Fruit fly (Drosophila melanogaster) whole organism, embryonic: Measurements from ENCODE around the gene CG11698.

Experiments used
- Ada2b ChIP-seq: fragments of 200-800 bp; sonication (Bioruptor generic); IDR thresholded peaks from 2 replicates; pipeline ENCODE4 v1.3.6; 2022; ENCODE audit warnings: missing biosample characterization, missing genetic modification characterization
- Adf1 ChIP-seq: fragments of 200-800 bp; sonication (Bioruptor generic); IDR thresholded peaks from 2 replicates; pipeline ENCODE4 v1.3.6; 2022; ENCODE audit warnings: missing biosample characterization, missing genetic modification characterization
- CG10431 ChIP-seq: fragments of 200-800 bp; sonication (Bioruptor generic); optimal IDR thresholded peaks from 3 replicates; lab custom pipeline; 2018; ENCODE audit warnings: missing biosample characterization, mild to moderate bottlenecking, missing genetic modification characterization
- CG10565 ChIP-seq: fragments of 200-800 bp; sonication (Bioruptor generic); optimal IDR thresholded peaks from 3 replicates; lab custom pipeline; 2016; ENCODE audit warnings: missing biosample characterization, mild to moderate bottlenecking, missing genetic modification characterization
- CG10654 ChIP-seq: fragments of 200-800 bp; sonication (Bioruptor generic); optimal IDR thresholded peaks from 2 replicates; lab custom pipeline; 2016; ENCODE audit warnings: missing biosample characterization, missing genetic modification characterization
- CG12391 ChIP-seq: fragments of 200-800 bp; sonication (Bioruptor generic); optimal IDR thresholded peaks from 3 replicates; lab custom pipeline; 2018; ENCODE audit warnings: missing biosample characterization, mild to moderate bottlenecking, missing genetic modification characterization, moderate library complexity
- CG17568 ChIP-seq: fragments of 200-800 bp; sonication (Bioruptor generic); optimal IDR thresholded peaks from 2 replicates; lab custom pipeline; 2018; ENCODE audit warnings: missing biosample characterization, mild to moderate bottlenecking, missing genetic modification characterization, moderate library complexity
- CG18476 ChIP-seq: fragments of 200-800 bp; sonication (Bioruptor generic); optimal IDR thresholded peaks from 2 replicates; lab custom pipeline; 2016; ENCODE audit warnings: missing biosample characterization, mild to moderate bottlenecking, missing genetic modification characterization
- CG2875 ChIP-seq: fragments of 200-800 bp; sonication (Bioruptor generic); optimal IDR thresholded peaks from 2 replicates; lab custom pipeline; 2017; ENCODE audit warnings: missing biosample characterization, mild to moderate bottlenecking, missing genetic modification characterization, missing genetic modification reagents
- CG32767 ChIP-seq: fragments of 200-800 bp; sonication (Bioruptor generic); IDR thresholded peaks from 2 replicates; pipeline ENCODE4 v1.3.6; 2022; ENCODE audit warnings: missing biosample characterization, missing genetic modification characterization
- CG4617 ChIP-seq: fragments of 200-800 bp; sonication (Bioruptor generic); optimal IDR thresholded peaks from 3 replicates; lab custom pipeline; 2016; ENCODE audit warnings: missing biosample characterization, missing genetic modification characterization, borderline replicate concordance
- CG7271 ChIP-seq: fragments of 200-800 bp; sonication (Bioruptor generic); optimal IDR thresholded peaks from 2 replicates; lab custom pipeline; 2018; ENCODE audit warnings: missing biosample characterization, mild to moderate bottlenecking, missing genetic modification characterization, moderate library complexity
- CG7372 ChIP-seq: fragments of 200-800 bp; sonication (Bioruptor generic); IDR thresholded peaks from 2 replicates; pipeline ENCODE4 v1.3.6; 2022; ENCODE audit warnings: missing biosample characterization, missing genetic modification characterization
- CG7839 ChIP-seq: fragments of 200-800 bp; sonication (Bioruptor generic); optimal IDR thresholded peaks from 3 replicates; lab custom pipeline; 2018; ENCODE audit warnings: missing biosample characterization, mild to moderate bottlenecking, missing genetic modification characterization, moderate library complexity
- CG8765 ChIP-seq: fragments of 200-800 bp; sonication (Bioruptor generic); IDR thresholded peaks from 2 replicates; pipeline ENCODE4 v1.3.6; 2022; ENCODE audit warnings: missing biosample characterization, missing genetic modification characterization
- CTCF ChIP-seq: fragments of 200-800 bp; sonication (Bioruptor generic); optimal IDR thresholded peaks from 2 replicates; lab custom pipeline; 2017; ENCODE audit warnings: missing biosample characterization, mild to moderate bottlenecking, missing genetic modification characterization, moderate library complexity
- Camta ChIP-seq: fragments of 200-800 bp; sonication (Bioruptor generic); optimal IDR thresholded peaks from 2 replicates; lab custom pipeline; 2016; ENCODE audit warnings: missing biosample characterization, missing genetic modification characterization
- CkIIα-i1 ChIP-seq: fragments of 200-800 bp; sonication (Bioruptor generic); IDR thresholded peaks from 2 replicates; pipeline ENCODE4 v1.3.6; 2022; ENCODE audit warnings: missing biosample characterization, missing genetic modification characterization
- Dad ChIP-seq: fragments of 200-800 bp; sonication (Bioruptor generic); optimal IDR thresholded peaks from 3 replicates; lab custom pipeline; 2016; ENCODE audit warnings: missing biosample characterization, missing genetic modification characterization
- Dp ChIP-seq: fragments of 200-800 bp; sonication (Bioruptor generic); optimal IDR thresholded peaks from 2 replicates; lab custom pipeline; 2018; ENCODE audit warnings: missing biosample characterization, mild to moderate bottlenecking, missing genetic modification characterization, moderate library complexity
- Eip74EF ChIP-seq, 2 experiments: fragments of 200-800 bp in 1 of 2; fragments of >200 bp in 1 of 2; sonication (Bioruptor generic) in 1 of 2; optimal IDR thresholded peaks; 2 replicates each; lab custom pipeline; 2017 to 2019; ENCODE audit warnings: missing biosample characterization in 2 of 2, missing genetic modification characterization in 2 of 2, mild to moderate bottlenecking in 1 of 2, moderate library complexity in 1 of 2
- Fer1 ChIP-seq: fragments of 200-800 bp; sonication (Bioruptor generic); optimal IDR thresholded peaks from 2 replicates; lab custom pipeline; 2017; ENCODE audit warnings: missing biosample characterization, mild to moderate bottlenecking, missing genetic modification characterization
- HLH4C ChIP-seq: fragments of 200-800 bp; sonication (Bioruptor generic); IDR thresholded peaks from 3 replicates; pipeline ENCODE4 v1.3.6; 2022; ENCODE audit warnings: missing biosample characterization, missing genetic modification characterization; ENCODE audit not compliant: partially characterized antibody
- Hr3 ChIP-seq: fragments of 200-800 bp; sonication (Bioruptor generic); optimal IDR thresholded peaks from 3 replicates; lab custom pipeline; 2016; ENCODE audit warnings: missing biosample characterization, missing genetic modification characterization
- Hr78 ChIP-seq, 2 experiments: fragments of 200-800 bp in 1 of 2; fragments of >200 bp in 1 of 2; sonication (Bioruptor generic) in 1 of 2; optimal IDR thresholded peaks; 2 replicates each; lab custom pipeline; 2017 to 2019; ENCODE audit warnings: missing biosample characterization in 2 of 2, missing genetic modification characterization in 2 of 2, mild to moderate bottlenecking in 1 of 2, moderate library complexity in 1 of 2
- MTF-1 ChIP-seq: fragments of 200-800 bp; sonication (Bioruptor generic); optimal IDR thresholded peaks from 2 replicates; lab custom pipeline; 2018; ENCODE audit warnings: missing biosample characterization, mild to moderate bottlenecking, missing genetic modification characterization, borderline replicate concordance
- Oaz ChIP-seq: fragments of 200-800 bp; sonication (Bioruptor generic); IDR thresholded peaks from 2 replicates; pipeline ENCODE4 v1.3.6; 2022; ENCODE audit warnings: missing biosample characterization, missing genetic modification characterization
- Optix ChIP-seq: fragments of 200-800 bp; sonication (Bioruptor generic); IDR thresholded peaks from 3 replicates; pipeline ENCODE4 v1.3.6; 2022; ENCODE audit warnings: missing biosample characterization, missing genetic modification characterization
- Sox102F ChIP-seq: fragments of 200-800 bp; sonication (Bioruptor generic); optimal IDR thresholded peaks from 2 replicates; lab custom pipeline; 2018; ENCODE audit warnings: missing biosample characterization, mild to moderate bottlenecking, missing genetic modification characterization, moderate library complexity
- Sry-β ChIP-seq: fragments of 200-800 bp; sonication (Bioruptor generic); optimal IDR thresholded peaks from 2 replicates; lab custom pipeline; 2018; ENCODE audit warnings: missing biosample characterization, mild to moderate bottlenecking, missing genetic modification characterization, moderate library complexity
- Taf1 ChIP-seq: fragments of 200-800 bp; sonication (Bioruptor generic); IDR thresholded peaks from 2 replicates; pipeline ENCODE4 v1.3.6; 2022; ENCODE audit warnings: missing biosample characterization, missing genetic modification characterization
- ab ChIP-seq: fragments of 200-800 bp; sonication (Bioruptor generic); optimal IDR thresholded peaks from 2 replicates; lab custom pipeline; 2016; ENCODE audit warnings: missing biosample characterization, missing genetic modification characterization
- ara ChIP-seq: fragments of 200-800 bp; sonication (Bioruptor generic); IDR thresholded peaks from 2 replicates; pipeline ENCODE4 v1.3.6; 2022; ENCODE audit warnings: missing biosample characterization, missing genetic modification characterization
- bsh ChIP-seq, 2 experiments: fragments of 200-800 bp; sonication (Bioruptor generic); optimal IDR thresholded peaks; 2 replicates each; lab custom pipeline; 2017 to 2018; ENCODE audit warnings: mild to moderate bottlenecking in 2 of 2, missing biosample characterization in 2 of 2, missing genetic modification characterization in 2 of 2, moderate library complexity in 1 of 2
- crol ChIP-seq: fragments of 200-800 bp; sonication (Bioruptor generic); IDR thresholded peaks from 2 replicates; pipeline ENCODE4 v1.3.6; 2022; ENCODE audit warnings: missing biosample characterization, missing genetic modification characterization
- da ChIP-seq: fragments of 200-800 bp; sonication (Bioruptor generic); optimal IDR thresholded peaks from 2 replicates; lab custom pipeline; 2016; ENCODE audit warnings: missing biosample characterization, missing genetic modification characterization
- fd3F ChIP-seq: fragments of 200-800 bp; sonication (Bioruptor generic); optimal IDR thresholded peaks from 2 replicates; lab custom pipeline; 2018; ENCODE audit warnings: missing biosample characterization, mild to moderate bottlenecking, missing genetic modification characterization, moderate library complexity
- fd64A ChIP-seq: fragments of 200-800 bp; sonication (Bioruptor generic); optimal IDR thresholded peaks from 3 replicates; lab custom pipeline; 2018; ENCODE audit warnings: missing biosample characterization, mild to moderate bottlenecking, missing genetic modification characterization
- gce ChIP-seq: fragments of 200-800 bp; sonication (Bioruptor generic); IDR thresholded peaks from 3 replicates; pipeline ENCODE4 v1.3.6; 2022; ENCODE audit warnings: missing biosample characterization, missing genetic modification characterization
- ham ChIP-seq: fragments of 200-800 bp; sonication (Bioruptor generic); IDR thresholded peaks from 2 replicates; pipeline ENCODE4 v1.3.6; 2022; ENCODE audit warnings: missing biosample characterization, missing genetic modification characterization
- mirr ChIP-seq: fragments of 200-800 bp; sonication (Bioruptor generic); optimal IDR thresholded peaks from 3 replicates; lab custom pipeline; 2018; ENCODE audit warnings: missing biosample characterization, mild to moderate bottlenecking, missing genetic modification characterization
- peb ChIP-seq: fragments of 200-800 bp; sonication (Bioruptor generic); IDR thresholded peaks from 2 replicates; pipeline ENCODE4 v1.3.6; 2022; ENCODE audit warnings: missing biosample characterization, missing genetic modification characterization
- pfk ChIP-seq: fragments of 200-800 bp; sonication (Bioruptor generic); optimal IDR thresholded peaks from 2 replicates; lab custom pipeline; 2018; ENCODE audit warnings: missing biosample characterization, mild to moderate bottlenecking, missing genetic modification characterization, moderate library complexity
- run ChIP-seq: fragments of 200-800 bp; sonication (Bioruptor generic); optimal IDR thresholded peaks from 3 replicates; lab custom pipeline; 2018; ENCODE audit warnings: missing biosample characterization, mild to moderate bottlenecking, missing genetic modification characterization
- sc ChIP-seq, 3 experiments: fragments of >200 bp in 2 of 3; fragments of 200-800 bp in 1 of 3; sonication (Bioruptor generic) in 1 of 3; optimal IDR thresholded peaks; 2 replicates in 2 of 3; 3 replicates in 1 of 3; lab custom pipeline; 2017; ENCODE audit warnings: mild to moderate bottlenecking in 1 of 3, missing biosample characterization in 1 of 3, missing genetic modification characterization in 1 of 3, missing genetic modification reagents in 1 of 3
- schlank ChIP-seq: fragments of 200-800 bp; sonication (Bioruptor generic); optimal IDR thresholded peaks from 2 replicates; lab custom pipeline; 2018; ENCODE audit warnings: missing biosample characterization, mild to moderate bottlenecking, missing genetic modification characterization
- shn ChIP-seq: fragments of 200-800 bp; sonication (Bioruptor generic); optimal IDR thresholded peaks from 3 replicates; lab custom pipeline; 2016; ENCODE audit warnings: missing biosample characterization, missing genetic modification characterization
- ssp ChIP-seq: fragments of 200-800 bp; sonication (Bioruptor generic); IDR thresholded peaks from 2 replicates; pipeline ENCODE4 v1.3.6; 2022; ENCODE audit warnings: missing biosample characterization, missing genetic modification characterization
- stwl ChIP-seq: fragments of 200-800 bp; sonication (Bioruptor generic); optimal IDR thresholded peaks from 3 replicates; lab custom pipeline; 2018; ENCODE audit warnings: missing biosample characterization, mild to moderate bottlenecking, missing genetic modification characterization, moderate library complexity
- z ChIP-seq: fragments of 200-800 bp; sonication (Bioruptor generic); IDR thresholded peaks from 3 replicates; pipeline ENCODE4 v1.3.6; 2022; ENCODE audit warnings: missing biosample characterization, missing genetic modification characterization
- zfh2 ChIP-seq: fragments of 200-800 bp; sonication (Bioruptor generic); optimal IDR thresholded peaks from 2 replicates; lab custom pipeline; 2016; ENCODE audit warnings: missing biosample characterization, missing genetic modification characterization

The CG11698 gene

dm6 chr3R:8354969-8355368 lies 43.0 kb downstream of the CG11698 start (continued):
- TF ChIP-seq Adf1, result no peak
- TF ChIP-seq CG2875 (GFP tag; lab: Kevin White, UChicago), result no peak
- TF ChIP-seq CG4617, result no peak
- TF ChIP-seq peb (GFP tag; lab: Robert Waterston, UW), result no peak
- no peak for TF ChIP-seq schlank (tag; lab: Kevin White, UChicago)
- no peak for TF ChIP-seq fd64A (GFP tag; lab: Kevin White, UChicago)
- no peak for TF ChIP-seq Dad
- no peak for TF ChIP-seq sc (optimal IDR thresholded peaks at IDR 0.05; lab: Kevin White, UChicago)
- TF ChIP-seq sc (GFP tag; optimal IDR thresholded peaks at IDR 0.05; lab: Kevin White, UChicago), result no peak
- no peak for TF ChIP-seq Hr78 (GFP tag; optimal IDR thresholded peaks at IDR 0.05; lab: Kevin White, UChicago)
- TF ChIP-seq Taf1 (GFP tag; lab: Robert Waterston, UW), result no peak
- peak; percentile 6 for TF ChIP-seq CG7839 (tag; lab: Kevin White, UChicago)
- TF ChIP-seq Fer1, result no peak
- no peak for TF ChIP-seq ssp (GFP tag; lab: Robert Waterston, UW)
- no peak for TF ChIP-seq CG7271 (tag; lab: Kevin White, UChicago)
- TF ChIP-seq Dp (GFP tag; lab: Kevin White, UChicago), result no peak
- TF ChIP-seq Sry-β (GFP tag; lab: Kevin White, UChicago), result no peak
- no peak for TF ChIP-seq crol (GFP tag; lab: Robert Waterston, UW)
- TF ChIP-seq CG18476, result no peak
- no peak for TF ChIP-seq MTF-1 (GFP tag; lab: Kevin White, UChicago)
- no peak for TF ChIP-seq run
- no peak for TF ChIP-seq mirr
- no peak for TF ChIP-seq stwl (tag; lab: Kevin White, UChicago)
- no peak for TF ChIP-seq pfk
- TF ChIP-seq Camta (GFP tag; lab: Kevin White, UChicago), result no peak
- no peak for TF ChIP-seq Hr3 (GFP tag; lab: Kevin White, UChicago)
- TF ChIP-seq Sox102F (GFP tag; lab: Kevin White, UChicago), result peak; percentile 74
- 0 out of 2 replicates have a peak, but pooled peaks have one; percentile 4 for TF ChIP-seq Oaz (GFP tag; lab: Robert Waterston, UW)
- no peak for TF ChIP-seq gce (GFP tag; lab: Robert Waterston, UW)
- no peak for TF ChIP-seq HLH4C (GFP tag; lab: Robert Waterston, UW)
- no peak for TF ChIP-seq Optix
- TF ChIP-seq CTCF (GFP tag; lab: Kevin White, UChicago), result no peak
- no peak for TF ChIP-seq CG17568 (GFP tag; lab: Kevin White, UChicago)
- TF ChIP-seq CG32767 (GFP tag; lab: Robert Waterston, UW), result no peak; the same call in 1 of the 2 replicates
- no peak for TF ChIP-seq ab (GFP tag; lab: Kevin White, UChicago)
- TF ChIP-seq ara, result no peak
- no peak for TF ChIP-seq zfh2
- no peak for TF ChIP-seq z
- TF ChIP-seq CG10565 (GFP tag; lab: Kevin White, UChicago), result no peak
- TF ChIP-seq CG7372 (GFP tag; lab: Robert Waterston, UW), result no peak
- TF ChIP-seq fd3F, result no peak
- TF ChIP-seq bsh (GFP tag; optimal IDR thresholded peaks at IDR 0.05; lab: Kevin White, UChicago), result peak in 1 of 2 experiments; percentile 10
- TF ChIP-seq Ada2b, result peak; percentile 40; the same call in 1 of the 2 replicates
- TF ChIP-seq da (GFP tag; lab: Kevin White, UChicago), result peak; percentile 9
- TF ChIP-seq CG10431, result no peak
- no peak for TF ChIP-seq CG12391
- no peak for TF ChIP-seq CG10654 (GFP tag; lab: Kevin White, UChicago)
- no peak for TF ChIP-seq CkIIα-i1 (GFP tag; lab: Robert Waterston, UW)
- no peak for TF ChIP-seq ham (GFP tag; lab: Robert Waterston, UW)
- no peak for TF ChIP-seq CG8765 (GFP tag; lab: Robert Waterston, UW)
- no peak for TF ChIP-seq Eip74EF (GFP tag; optimal IDR thresholded peaks at IDR 0.05; lab: Kevin White, UChicago)
- no peak for TF ChIP-seq shn (GFP tag; lab: Kevin White, UChicago)
